Worm (Caenorhabditis elegans): ENCODE measurements around the gene C48A7.16.

ce11 chrIV:7445995-7446394 lies 40.7 kb downstream of the C48A7.16 start, which contains the start of gene B0496.1:
- TF ChIP-seq npax-4 (tag; optimal IDR thresholded peaks at IDR 0.05) = no peak
- no peak for TF ChIP-seq F13H6.1 (tag; optimal IDR thresholded peaks at IDR 0.05)

All from whole organism, late embryonic.